ENCODE assay signal across 4 fruit fly cellular contexts in the genomic region with DNA sequence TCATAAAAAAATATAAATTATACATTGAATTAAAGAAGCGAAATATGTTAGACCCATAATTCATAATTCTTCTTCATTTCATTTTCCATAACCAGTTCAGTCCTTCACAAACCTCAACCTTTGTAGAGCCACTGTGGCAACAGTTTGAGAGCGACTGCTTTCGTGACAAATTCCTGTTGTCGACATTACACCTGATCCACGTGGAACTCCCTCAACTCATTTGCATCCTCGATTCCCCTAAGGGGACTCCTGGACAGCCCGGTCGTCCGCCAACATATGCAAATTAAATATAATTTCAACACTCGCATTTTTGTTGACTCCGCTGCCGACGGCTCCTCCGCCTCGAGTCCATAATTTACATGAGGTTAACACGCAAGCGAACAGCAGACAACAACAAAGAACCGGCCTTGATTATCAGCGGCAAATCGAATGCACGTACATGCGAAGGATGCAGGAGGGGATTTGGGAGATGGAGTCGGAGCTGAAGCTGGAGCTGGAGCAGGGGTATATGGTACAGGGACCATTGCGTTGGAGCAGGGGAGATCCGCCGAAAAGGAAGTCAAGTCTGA.
TF ChIP-seq lines count a peak whose summit lies in the region.

No protein-coding gene starts in this region.

- TF ChIP-seq CTCF in whole organism, embryonic (GFP tag; optimal IDR thresholded peaks at IDR 0.05; lab: Kevin White, UChicago), result no peak

TF ChIP-seq in whole organism, embryonic, 481 proteins besides CTCF, POLR2A, EP300 and RAD21:
- TF ChIP-seq cad (GFP tag; optimal IDR thresholded peaks at IDR 0.05; lab: Kevin White, UChicago) (peak; percentile 92), CG6654 (GFP tag; optimal IDR thresholded peaks at IDR 0.05; lab: Kevin White, UChicago) (peak; percentile 97), CG11723 (GFP tag; optimal IDR thresholded peaks at IDR 0.05; lab: Kevin White, UChicago) (no peak), Med (GFP tag; lab: Kevin White, UChicago) (peak; percentile 29), HLH4C (GFP tag; IDR thresholded peaks at IDR 0.05; lab: Robert Waterston, UW; ENCODE audit: partially characterized antibody) (0 out of 3 replicates have a peak, but pooled peaks have one; percentile 26), NfI (GFP tag; optimal IDR thresholded peaks at IDR 0.05; lab: Kevin White, UChicago) (no peak), Ets65A (GFP tag; lab: Kevin White, UChicago) (peak; percentile 58)

TF ChIP-seq in whole organism, prepupa, 60 proteins besides CTCF, POLR2A, EP300 and RAD21:
- TF ChIP-seq CG6854 (GFP tag; optimal IDR thresholded peaks at IDR 0.05; lab: Kevin White, UChicago) (peak; percentile 7), pdm3 (GFP tag; optimal IDR thresholded peaks at IDR 0.05; lab: Kevin White, UChicago) (no peak), Blimp-1 (GFP tag; optimal IDR thresholded peaks at IDR 0.05; lab: Kevin White, UChicago) (peak; percentile 37), svp (GFP tag; lab: Kevin White, UChicago) (peak; percentile 56), fkh (GFP tag; optimal IDR thresholded peaks at IDR 0.05; lab: Kevin White, UChicago) (no peak), OdsH (GFP tag; optimal IDR thresholded peaks at IDR 0.05; lab: Kevin White, UChicago) (no peak), CG9139 (GFP tag; optimal IDR thresholded peaks at IDR 0.05; lab: Kevin White, UChicago) (no peak), fd85E (GFP tag; optimal IDR thresholded peaks at IDR 0.05; lab: Kevin White, UChicago) (no peak), Hr39 (GFP tag; optimal IDR thresholded peaks at IDR 0.05; lab: Kevin White, UChicago) (no peak), ss (GFP tag; optimal IDR thresholded peaks at IDR 0.05; lab: Kevin White, UChicago) (peak in 1 of 2 experiments; percentile 100), Smox (GFP tag; optimal IDR thresholded peaks at IDR 0.05; lab: Kevin White, UChicago) (no peak), Sox14 (GFP tag; optimal IDR thresholded peaks at IDR 0.05; lab: Kevin White, UChicago) (no peak), dsx (GFP tag; optimal IDR thresholded peaks at IDR 0.05; lab: Kevin White, UChicago; ENCODE audit: poor library complexity, severe bottlenecking) (peak; percentile 14), Gug (GFP tag; IDR thresholded peaks at IDR 0.05; lab: Robert Waterston, UW) (no peak), Eip78C (GFP tag; lab: Kevin White, UChicago) (peak; percentile 65), CG1621 (tag; optimal IDR thresholded peaks at IDR 0.05; lab: Kevin White, UChicago) (peak; percentile 30)

TF ChIP-seq in whole organism, pupa, 21 proteins besides CTCF, POLR2A, EP300 and RAD21:
- peak; percentile 41 for TF ChIP-seq EcR (GFP tag; optimal IDR thresholded peaks at IDR 0.05; lab: Kevin White, UChicago)
- no peak for TF ChIP-seq CG14655 (GFP tag; optimal IDR thresholded peaks at IDR 0.05; lab: Kevin White, UChicago)
- TF ChIP-seq CG13204 (GFP tag; optimal IDR thresholded peaks at IDR 0.05; lab: Kevin White, UChicago), result peak; percentile 16
TF ChIP-seq in whole organism, pupa: peak in this region for 2.

TF ChIP-seq in whole organism, wandering third instar larva, 38 proteins besides CTCF, POLR2A, EP300 and RAD21:
- TF ChIP-seq h (GFP tag; optimal IDR thresholded peaks at IDR 0.05; lab: Kevin White, UChicago) (no peak), pan (optimal IDR thresholded peaks at IDR 0.05; lab: Kevin White, UChicago) (no peak), foxo (GFP tag; optimal IDR thresholded peaks at IDR 0.05; lab: Kevin White, UChicago) (no peak), Rel (GFP tag; optimal IDR thresholded peaks at IDR 0.05; lab: Kevin White, UChicago) (no peak), Rel (tag; optimal IDR thresholded peaks at IDR 0.05; lab: Kevin White, UChicago) (peak; percentile 68), Hr78 (GFP tag; optimal IDR thresholded peaks at IDR 0.05; lab: Kevin White, UChicago) (no peak), brk (GFP tag; optimal IDR thresholded peaks at IDR 0.05; lab: Kevin White, UChicago) (no peak), jim (GFP tag; optimal IDR thresholded peaks at IDR 0.05; lab: Kevin White, UChicago) (no peak), HLH106 (tag; optimal IDR thresholded peaks at IDR 0.05; lab: Kevin White, UChicago) (no peak)
